Worm (Caenorhabditis elegans): ENCODE results near the gene Y2H9A.6.

The Y2H9A.6 gene

DNA sequence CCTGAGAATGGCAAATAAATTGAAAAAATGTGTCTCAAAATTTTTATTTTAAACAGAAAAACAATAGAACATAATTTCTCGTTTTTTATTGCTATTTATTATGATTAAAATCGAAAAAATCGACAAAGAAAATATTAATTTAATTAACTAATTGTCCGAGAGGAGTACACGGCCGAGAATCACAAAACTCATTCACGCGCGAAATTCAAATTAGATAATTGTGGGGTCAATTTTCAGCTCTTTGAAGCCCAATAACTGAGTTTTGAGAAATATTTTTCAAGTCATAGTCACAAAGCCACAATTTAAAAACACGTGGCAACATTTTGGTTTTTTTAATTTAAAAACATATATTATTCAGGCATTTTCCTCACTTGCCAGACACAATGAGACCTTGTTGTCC lies 34.5 kb upstream of the Y2H9A.6 start (continued):
- TF ChIP-seq hpl-2 (GFP tag; optimal IDR thresholded peaks at IDR 0.05), result no peak
- no peak for TF ChIP-seq elt-2 (tag; optimal IDR thresholded peaks at IDR 0.05)
- TF ChIP-seq mep-1 (tag; optimal IDR thresholded peaks at IDR 0.05), result peak; percentile 3

DNA sequence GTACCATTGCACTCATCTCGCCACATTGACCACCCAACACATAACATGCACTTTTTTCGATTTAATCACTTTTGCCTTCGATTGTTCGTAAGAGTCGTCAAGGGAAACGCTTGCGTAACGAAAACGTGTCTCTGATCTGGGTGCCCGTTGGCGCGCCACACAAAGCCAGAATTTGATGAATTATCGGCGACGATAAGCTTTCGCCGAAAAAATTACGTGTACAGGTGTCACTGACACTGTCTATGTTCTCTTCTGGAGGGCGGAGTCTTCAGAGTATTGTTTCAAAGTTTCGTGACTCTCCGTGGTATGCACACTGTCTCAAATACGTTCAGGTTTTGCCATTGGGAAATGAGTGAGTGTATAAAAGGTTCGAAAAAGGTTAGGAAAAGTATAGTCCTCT lies 32.9 kb upstream of the Y2H9A.6 start, which contains the start of gene F53F1.4:
Gene F53F1.4 (plus strand): TSS at position 390 of the 400 bp plus-strand sequence.
- TF ChIP-seq mep-1 (tag; optimal IDR thresholded peaks at IDR 0.05) (no peak), nhr-71 (tag; optimal IDR thresholded peaks at IDR 0.05) (no peak), nhr-237 (tag; optimal IDR thresholded peaks at IDR 0.05) (no peak), nhr-19 (GFP tag; conservative IDR thresholded peaks at IDR 0.05) (no peak), unc-98 (GFP tag; IDR thresholded peaks at IDR 0.05) (no peak), blmp-1 (tag; optimal IDR thresholded peaks at IDR 0.05) (peak; percentile 85), efl-1 (optimal IDR thresholded peaks at IDR 0.05) (no peak), efl-1 (GFP tag; optimal IDR thresholded peaks at IDR 0.05 in 1 of 2) (no peak)

DNA sequence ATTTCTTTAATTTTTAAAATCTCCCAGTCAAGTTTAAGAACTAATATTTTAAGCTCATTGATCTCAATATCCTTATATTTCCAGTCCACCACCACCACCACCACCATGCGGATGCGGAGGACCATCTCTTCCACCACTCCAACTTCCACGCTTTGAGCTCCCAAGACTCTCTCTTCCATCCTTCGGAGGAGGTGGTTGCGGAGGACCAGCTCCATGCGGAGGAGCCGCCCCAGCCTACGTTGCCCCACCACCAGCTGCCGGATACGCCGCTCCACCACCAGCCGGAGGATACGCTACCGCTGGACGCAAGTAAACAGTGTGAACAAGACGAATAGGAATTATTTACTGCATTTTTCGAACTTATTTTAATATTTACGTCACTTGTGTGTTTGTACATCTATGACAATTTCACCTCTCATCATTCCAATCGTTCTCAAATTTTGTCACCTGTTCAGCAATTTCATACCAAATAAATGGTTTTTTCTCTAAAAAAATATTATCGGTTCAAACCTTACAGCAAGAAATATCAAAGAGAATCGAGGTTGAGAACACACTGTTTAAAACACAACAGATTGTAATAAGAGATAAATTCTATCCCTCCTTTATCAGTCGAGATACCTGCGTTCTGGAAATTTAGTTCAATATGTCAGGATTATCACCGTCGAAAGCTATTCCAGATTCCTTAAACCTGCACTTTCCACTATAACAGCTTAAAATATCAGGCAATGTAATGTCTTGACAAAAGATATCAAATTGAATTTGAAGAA lies 32.2 kb upstream of the Y2H9A.6 start:
- TF ChIP-seq skn-1 (tag; optimal IDR thresholded peaks at IDR 0.05), result no peak
- no peak for TF ChIP-seq lsy-2 (tag; optimal IDR thresholded peaks at IDR 0.05)
- no peak for TF ChIP-seq ama-1 (optimal IDR thresholded peaks at IDR 0.05)
- no peak for TF ChIP-seq nhr-90 (tag; optimal IDR thresholded peaks at IDR 0.05; ENCODE audit: poor library complexity)
- TF ChIP-seq pag-3 (tag; optimal IDR thresholded peaks at IDR 0.05; ENCODE audit: borderline replicate concordance, insufficient read depth), result no peak
- no peak for TF ChIP-seq isw-1 (GFP tag; IDR thresholded peaks at IDR 0.05)
- TF ChIP-seq nhr-47 (tag; optimal IDR thresholded peaks at IDR 0.05), result no peak

DNA sequence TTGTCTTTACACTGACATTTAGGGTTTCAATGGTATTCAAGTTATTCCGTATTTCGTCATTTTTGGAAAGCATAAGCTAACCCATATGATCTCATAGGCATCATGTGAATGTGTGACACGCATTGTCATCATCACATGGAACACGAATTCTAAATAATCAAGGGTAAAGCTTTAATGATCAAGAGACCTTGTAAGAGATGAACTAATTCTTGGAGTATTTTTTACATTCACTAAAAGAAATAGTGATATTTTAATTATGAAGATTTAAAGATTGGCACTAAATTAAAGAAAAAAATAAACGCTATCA lies 31.7 kb upstream of the Y2H9A.6 start:
- TF ChIP-seq ztf-4 (tag; optimal IDR thresholded peaks at IDR 0.05) (peak; percentile 70), lin-35 (GFP tag; optimal IDR thresholded peaks at IDR 0.05) (no peak), ceh-8 (GFP tag; optimal IDR thresholded peaks at IDR 0.05) (no peak), ets-5 (GFP tag; IDR thresholded peaks at IDR 0.05) (no peak), jun-1 (tag; optimal IDR thresholded peaks at IDR 0.05) (peak; percentile 15), unc-86 (tag; optimal IDR thresholded peaks at IDR 0.05) (no peak)

DNA sequence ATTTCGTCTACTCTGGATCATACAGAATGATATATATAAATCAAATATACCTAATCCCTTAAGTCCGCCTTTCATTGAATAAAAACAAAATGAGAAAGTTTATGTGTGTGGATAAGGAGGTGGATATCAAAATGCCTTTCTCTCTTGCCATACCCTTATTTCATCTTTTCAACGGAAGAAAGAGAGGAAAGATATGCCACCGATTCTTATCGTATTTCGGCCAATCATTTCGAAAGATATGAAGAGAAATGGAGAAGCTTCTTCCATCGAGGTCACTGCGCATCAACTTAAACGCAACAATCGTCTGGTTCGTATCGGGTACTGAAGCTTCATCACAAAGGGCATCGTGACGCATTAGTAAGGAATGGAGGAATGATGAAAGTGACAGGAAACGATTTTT lies 30.3 kb upstream of the Y2H9A.6 start:
- peak; percentile 21 for TF ChIP-seq mep-1 (tag; optimal IDR thresholded peaks at IDR 0.05)
- peak; percentile 19 for TF ChIP-seq ztf-4 (tag; optimal IDR thresholded peaks at IDR 0.05)
- no peak for TF ChIP-seq fkh-4 (tag; optimal IDR thresholded peaks at IDR 0.05; ENCODE audit: borderline replicate concordance)
- no peak for TF ChIP-seq pqm-1 (tag; optimal IDR thresholded peaks at IDR 0.05)
- TF ChIP-seq elt-3 (tag; optimal IDR thresholded peaks at IDR 0.05), result peak in 2 of 6 experiments; percentile 11 to 42
- TF ChIP-seq blmp-1 (tag; optimal IDR thresholded peaks at IDR 0.05), result peak; percentile 83

DNA sequence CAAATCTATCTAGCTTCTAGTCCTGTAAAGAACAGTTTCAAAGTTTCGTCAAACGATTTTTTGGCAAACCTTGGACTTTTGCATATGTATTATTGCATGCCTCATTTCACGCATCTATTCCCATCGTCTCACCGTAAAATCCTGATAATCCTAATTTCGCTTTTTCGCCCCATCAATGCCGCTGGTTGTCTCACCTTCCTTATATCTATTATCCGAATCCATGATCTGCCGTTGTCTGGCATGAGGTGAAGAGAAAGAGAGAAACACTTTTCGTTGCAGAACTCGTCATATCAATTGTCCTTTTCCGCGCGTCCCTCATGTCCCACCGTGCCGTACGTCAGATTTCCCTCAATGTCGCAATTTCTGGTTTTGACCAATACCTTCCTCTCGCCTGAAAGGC lies 29.1 kb upstream of the Y2H9A.6 start, which contains the start of gene cut-2:
Gene cut-2 (plus strand): TSS at position 365 of the 400 bp plus-strand sequence.
- TF ChIP-seq blmp-1 (tag; optimal IDR thresholded peaks at IDR 0.05), result peak; percentile 63
- no peak for TF ChIP-seq sup-37 (GFP tag; optimal IDR thresholded peaks at IDR 0.05)
- peak; percentile 35 for TF ChIP-seq nhr-85 (tag)
- no peak for TF ChIP-seq nhr-84 (tag; optimal IDR thresholded peaks at IDR 0.05)

DNA sequence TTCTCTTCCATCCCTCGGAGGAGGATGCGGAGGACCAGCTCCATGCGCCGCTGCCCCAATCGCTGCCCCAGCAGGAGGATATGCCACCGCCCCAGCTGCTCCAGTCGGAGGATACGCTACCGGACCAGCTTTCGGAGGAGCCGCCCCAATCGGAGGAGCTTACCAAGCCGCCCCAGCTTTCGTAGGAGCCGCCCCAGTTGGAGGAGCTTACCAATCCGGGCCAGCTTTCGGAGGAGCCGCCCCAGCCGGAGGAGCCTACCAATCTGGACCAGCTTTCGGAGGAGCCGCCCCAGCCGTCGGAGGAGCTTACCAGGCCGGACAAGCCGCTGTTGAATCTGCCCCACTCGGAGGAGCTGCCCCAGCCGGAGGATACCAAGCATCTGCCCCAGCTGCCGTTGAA lies 28.2 kb upstream of the Y2H9A.6 start:
- TF ChIP-seq unc-86 (tag; optimal IDR thresholded peaks at IDR 0.05), result no peak
- TF ChIP-seq nhr-28 (tag; optimal IDR thresholded peaks at IDR 0.05), result no peak
- peak; percentile 71 for TF ChIP-seq ceh-8 (GFP tag; optimal IDR thresholded peaks at IDR 0.05)
- TF ChIP-seq ceh-63 (GFP tag; optimal IDR thresholded peaks at IDR 0.05), result no peak
